Worm (Caenorhabditis elegans): Measurements from ENCODE around the gene clec-160.

DNA sequence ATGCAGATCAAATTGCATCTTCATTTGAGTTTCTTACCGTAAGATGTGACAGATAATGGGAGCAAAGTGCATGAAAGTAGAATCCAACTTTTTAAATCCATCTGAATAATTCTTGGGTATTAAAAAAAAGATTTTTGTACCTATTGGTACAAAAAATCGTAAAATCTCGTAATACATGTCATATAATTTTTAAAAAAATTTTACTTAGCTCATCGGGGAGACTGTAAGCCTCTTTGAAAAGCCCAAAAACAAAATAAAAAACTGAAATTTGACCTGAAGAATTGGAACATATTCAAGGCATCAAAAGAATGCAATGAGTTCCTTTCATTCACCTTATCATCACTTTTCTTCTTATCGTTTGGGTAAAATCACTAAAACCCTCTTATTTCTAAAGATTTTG lies at the start of gene clec-160:
- TF ChIP-seq unc-39 (tag; optimal IDR thresholded peaks at IDR 0.05) (no peak), nhr-77 (tag; optimal IDR thresholded peaks at IDR 0.05) (no peak), aly-2 (tag; optimal IDR thresholded peaks at IDR 0.05) (no peak), nhr-12 (tag; optimal IDR thresholded peaks at IDR 0.05) (no peak), nfya-1 (tag; optimal IDR thresholded peaks at IDR 0.05; ENCODE audit: insufficient read depth) (no peak), nhr-76 (tag; optimal IDR thresholded peaks at IDR 0.05) (no peak), ceh-16 (tag; optimal IDR thresholded peaks at IDR 0.05) (no peak), fos-1 (tag; optimal IDR thresholded peaks at IDR 0.05) (no peak), unc-62 (GFP tag; optimal IDR thresholded peaks at IDR 0.05) (no peak), fkh-2 (tag; optimal IDR thresholded peaks at IDR 0.05) (no peak), ceh-82 (tag; optimal IDR thresholded peaks at IDR 0.05) (no peak), jun-1 (tag; optimal IDR thresholded peaks at IDR 0.05) (no peak), lsy-12 (tag; optimal IDR thresholded peaks at IDR 0.05) (no peak), snpc-4 (tag; optimal IDR thresholded peaks at IDR 0.05) (no peak)
